Fruit fly (Drosophila melanogaster): ENCODE results near the gene retm.
A peak's percentile ranks its signal among the peaks of the same experiment; 100 is the strongest.

retm gene

dm6 chr2L:6471978-6472776 lies 16.4 kb upstream of the retm start (continued):
- TF ChIP-seq vri (GFP tag; optimal IDR thresholded peaks at IDR 0.05): peak; percentile 34
- peak; percentile 51 for TF ChIP-seq CG16779 (tag; optimal IDR thresholded peaks at IDR 0.05)
- no peak for TF ChIP-seq CG6854 (GFP tag; optimal IDR thresholded peaks at IDR 0.05)
- no peak; the same call in 1 of the 2 replicates for TF ChIP-seq CG15336 (GFP tag; IDR thresholded peaks at IDR 0.05)
- TF ChIP-seq net (GFP tag; optimal IDR thresholded peaks at IDR 0.05): peak; percentile 50
- peak; percentile 46 for TF ChIP-seq dac (GFP tag; optimal IDR thresholded peaks at IDR 0.05)
- peak; percentile 48; the same call in 2 of the 3 replicates for TF ChIP-seq eg (GFP tag; IDR thresholded peaks at IDR 0.05)
- TF ChIP-seq Blimp-1 (GFP tag; optimal IDR thresholded peaks at IDR 0.05): no peak
- TF ChIP-seq Ets21C (GFP tag; optimal IDR thresholded peaks at IDR 0.05): peak; percentile 35
- TF ChIP-seq cyc (GFP tag; optimal IDR thresholded peaks at IDR 0.05): peak; percentile 29

dm6 chr2L:6470100-6470644 lies 14.4 kb upstream of the retm start:
- TF ChIP-seq CG11762 (GFP tag; optimal IDR thresholded peaks at IDR 0.05; ENCODE audit: insufficient read depth): no peak
- no peak for TF ChIP-seq CG34406 (GFP tag; optimal IDR thresholded peaks at IDR 0.05)
- TF ChIP-seq svp (GFP tag): peak; percentile 13
- no peak for TF ChIP-seq Sox14 (GFP tag; optimal IDR thresholded peaks at IDR 0.05)
- peak; percentile 1 for TF ChIP-seq Eip75B (GFP tag; optimal IDR thresholded peaks at IDR 0.05)
- TF ChIP-seq Eip78C (GFP tag): peak; percentile 35
- TF ChIP-seq CG9139 (GFP tag; optimal IDR thresholded peaks at IDR 0.05): no peak
- no peak for TF ChIP-seq CG3919 (GFP tag; optimal IDR thresholded peaks at IDR 0.05)
- no peak for TF ChIP-seq eg (GFP tag; IDR thresholded peaks at IDR 0.05)
- TF ChIP-seq CG6854 (GFP tag; optimal IDR thresholded peaks at IDR 0.05): no peak
- no peak for TF ChIP-seq lz (GFP tag; optimal IDR thresholded peaks at IDR 0.05)

- TF ChIP-seq CG1621 (tag; optimal IDR thresholded peaks at IDR 0.05): no peak
- TF ChIP-seq CG7368 (GFP tag; optimal IDR thresholded peaks at IDR 0.05): no peak
- no peak for TF ChIP-seq CG10631 (GFP tag; optimal IDR thresholded peaks at IDR 0.05)
- TF ChIP-seq CG9139 (GFP tag; optimal IDR thresholded peaks at IDR 0.05): no peak
- TF ChIP-seq fkh (GFP tag; optimal IDR thresholded peaks at IDR 0.05): no peak
- TF ChIP-seq net (GFP tag; optimal IDR thresholded peaks at IDR 0.05): no peak
- TF ChIP-seq CG8119 (GFP tag; IDR thresholded peaks at IDR 0.05): no peak
- no peak for TF ChIP-seq CG16779 (tag; optimal IDR thresholded peaks at IDR 0.05)
- TF ChIP-seq Eip93F (GFP tag; optimal IDR thresholded peaks at IDR 0.05): no peak
- TF ChIP-seq Ets21C (GFP tag; optimal IDR thresholded peaks at IDR 0.05): no peak
- TF ChIP-seq Smox (GFP tag; optimal IDR thresholded peaks at IDR 0.05): no peak
- TF ChIP-seq Hr38 (GFP tag; optimal IDR thresholded peaks at IDR 0.05): no peak
- no peak for TF ChIP-seq CG6808 (GFP tag; optimal IDR thresholded peaks at IDR 0.05)
- TF ChIP-seq Gug (GFP tag; IDR thresholded peaks at IDR 0.05): no peak
- peak; percentile 64 for TF ChIP-seq Eip78C (GFP tag)
- peak; percentile 40 for TF ChIP-seq Hr39 (GFP tag; optimal IDR thresholded peaks at IDR 0.05)
- no peak for TF ChIP-seq dac (GFP tag; optimal IDR thresholded peaks at IDR 0.05)
- TF ChIP-seq cyc (GFP tag; optimal IDR thresholded peaks at IDR 0.05): no peak
- TF ChIP-seq fd59A (GFP tag; optimal IDR thresholded peaks at IDR 0.05): no peak
- no peak for TF ChIP-seq CG6163 (GFP tag; IDR thresholded peaks at IDR 0.05)
- no peak for TF ChIP-seq esn (GFP tag; optimal IDR thresholded peaks at IDR 0.05)
- TF ChIP-seq pdm3 (GFP tag; optimal IDR thresholded peaks at IDR 0.05): no peak
- TF ChIP-seq Ets96B (tag; optimal IDR thresholded peaks at IDR 0.05): no peak
- TF ChIP-seq Eip75B (GFP tag; optimal IDR thresholded peaks at IDR 0.05): peak; percentile 17
- no peak for TF ChIP-seq OdsH (GFP tag; optimal IDR thresholded peaks at IDR 0.05)
- no peak for TF ChIP-seq Sox15 (GFP tag; optimal IDR thresholded peaks at IDR 0.05)
- TF ChIP-seq CG11294 (GFP tag; IDR thresholded peaks at IDR 0.05): no peak
- TF ChIP-seq dsx (GFP tag; optimal IDR thresholded peaks at IDR 0.05; ENCODE audit: poor library complexity, severe bottlenecking): no peak
- no peak for TF ChIP-seq ss (GFP tag; optimal IDR thresholded peaks at IDR 0.05)
- no peak for TF ChIP-seq CG34406 (GFP tag; optimal IDR thresholded peaks at IDR 0.05)
- no peak for TF ChIP-seq topi (GFP tag; optimal IDR thresholded peaks at IDR 0.05)
- peak; percentile 28 for TF ChIP-seq vri (GFP tag; optimal IDR thresholded peaks at IDR 0.05)
- no peak for TF ChIP-seq svp (GFP tag)
- no peak for TF ChIP-seq Hr4 (GFP tag; optimal IDR thresholded peaks at IDR 0.05)
These were observed 11.8 kb upstream of the retm start, which contains the start of gene HemK1 for dm6 chr2L:6467509-6467908. TSS of gene HemK1 (minus strand) at chr2L:6467698.
